Fruit fly (Drosophila melanogaster) whole organism, pupa: ENCODE measurements around the gene Obp73a.

Experiments used
- CG10348 ChIP-seq: fragments of 200-800 bp; sonication (Bioruptor generic); IDR thresholded peaks from 2 replicates; pipeline ENCODE4 v1.3.6; 2022; ENCODE audit warnings: missing biosample characterization, missing genetic modification characterization
- CG12605 ChIP-seq: fragments of 200-800 bp; sonication (Bioruptor generic); IDR thresholded peaks from 2 replicates; pipeline ENCODE4 v1.3.6; 2022; ENCODE audit warnings: missing biosample characterization, missing genetic modification characterization
- CG13204 ChIP-seq: fragments of 200-800 bp; sonication (Bioruptor generic); optimal IDR thresholded peaks from 2 replicates; lab custom pipeline; 2018; ENCODE audit warnings: missing biosample characterization, mild to moderate bottlenecking, missing genetic modification characterization, moderate library complexity
- CG14655 ChIP-seq: fragments of 200-800 bp; sonication (Bioruptor generic); optimal IDR thresholded peaks from 3 replicates; lab custom pipeline; 2017; ENCODE audit warnings: mild to moderate bottlenecking, missing biosample characterization, missing genetic modification reagents, missing genetic modification characterization
- CG15710 ChIP-seq: fragments of 200-800 bp; sonication (Bioruptor generic); optimal IDR thresholded peaks from 2 replicates; lab custom pipeline; 2018; ENCODE audit warnings: missing biosample characterization, mild to moderate bottlenecking, missing genetic modification characterization, moderate library complexity
- CG17806 ChIP-seq: fragments of 200-800 bp; sonication (Bioruptor generic); optimal IDR thresholded peaks from 2 replicates; lab custom pipeline; 2018; ENCODE audit warnings: missing biosample characterization, mild to moderate bottlenecking, missing genetic modification characterization, moderate library complexity
- CG32121 ChIP-seq: fragments of 200-800 bp; sonication (Bioruptor generic); IDR thresholded peaks from 2 replicates; pipeline ENCODE4 v1.3.6; 2022; ENCODE audit warnings: missing biosample characterization, missing genetic modification characterization
- CG34367 ChIP-seq: fragments of 200-800 bp; sonication (Bioruptor generic); optimal IDR thresholded peaks from 2 replicates; lab custom pipeline; 2018; ENCODE audit warnings: missing biosample characterization, mild to moderate bottlenecking, missing genetic modification characterization
- CG4496 ChIP-seq: fragments of 200-800 bp; sonication (Bioruptor generic); IDR thresholded peaks from 3 replicates; pipeline ENCODE4 v1.3.6; 2022; ENCODE audit warnings: missing biosample characterization, missing genetic modification characterization
- CG8159 ChIP-seq: fragments of 200-800 bp; sonication (Bioruptor generic); optimal IDR thresholded peaks from 3 replicates; lab custom pipeline; 2018; ENCODE audit warnings: missing biosample characterization, mild to moderate bottlenecking, missing genetic modification characterization, moderate library complexity
- CG8301 ChIP-seq: fragments of 200-800 bp; sonication (Bioruptor generic); optimal IDR thresholded peaks from 2 replicates; lab custom pipeline; 2018; ENCODE audit warnings: missing biosample characterization, mild to moderate bottlenecking, missing genetic modification characterization
- CG9948 ChIP-seq: fragments of 200-800 bp; sonication (Bioruptor generic); optimal IDR thresholded peaks from 2 replicates; lab custom pipeline; 2018; ENCODE audit warnings: missing biosample characterization, mild to moderate bottlenecking, missing genetic modification characterization, moderate library complexity
- D1 ChIP-seq: fragments of 200-800 bp; sonication (Bioruptor generic); optimal IDR thresholded peaks from 2 replicates; lab custom pipeline; 2018; ENCODE audit warnings: missing biosample characterization, mild to moderate bottlenecking, missing genetic modification characterization, moderate library complexity
- EcR ChIP-seq: fragments of 200-800 bp; sonication (Bioruptor generic); optimal IDR thresholded peaks from 3 replicates; lab custom pipeline; 2019; ENCODE audit warnings: missing biosample characterization, missing genetic modification characterization, mild to moderate bottlenecking, moderate library complexity, missing genetic modification reagents
- Ets98B ChIP-seq: fragments of 200-800 bp; sonication (Bioruptor generic); IDR thresholded peaks from 2 replicates; pipeline ENCODE4 v1.3.6; 2022; ENCODE audit warnings: missing biosample characterization, missing genetic modification characterization
- Pif1A ChIP-seq: fragments of 200-800 bp; sonication (Bioruptor generic); optimal IDR thresholded peaks from 3 replicates; lab custom pipeline; 2016; ENCODE audit warnings: missing biosample characterization, missing genetic modification characterization
- Pif1B ChIP-seq: fragments of 200-800 bp; sonication (Bioruptor generic); optimal IDR thresholded peaks from 3 replicates; lab custom pipeline; 2016; ENCODE audit warnings: missing biosample characterization, missing genetic modification characterization
- Snoo ChIP-seq: fragments of 200-800 bp; sonication (Bioruptor generic); optimal IDR thresholded peaks from 3 replicates; lab custom pipeline; 2017; ENCODE audit warnings: missing biosample characterization, mild to moderate bottlenecking, missing genetic modification characterization, inconsistent platforms
- fd96Ca ChIP-seq: fragments of 200-800 bp; sonication (Bioruptor generic); IDR thresholded peaks from 3 replicates; pipeline ENCODE4 v1.3.6; 2022; ENCODE audit warnings: missing biosample characterization, missing genetic modification characterization
- gl ChIP-seq: fragments of 200-800 bp; sonication (Bioruptor generic); optimal IDR thresholded peaks from 2 replicates; lab custom pipeline; 2018; ENCODE audit warnings: missing biosample characterization, mild to moderate bottlenecking, missing genetic modification characterization
- rn ChIP-seq: fragments of 200-800 bp; sonication (Bioruptor generic); IDR thresholded peaks from 2 replicates; pipeline ENCODE4 v1.3.6; 2022; ENCODE audit warnings: missing biosample characterization, missing genetic modification characterization

Obp73a gene

DNA sequence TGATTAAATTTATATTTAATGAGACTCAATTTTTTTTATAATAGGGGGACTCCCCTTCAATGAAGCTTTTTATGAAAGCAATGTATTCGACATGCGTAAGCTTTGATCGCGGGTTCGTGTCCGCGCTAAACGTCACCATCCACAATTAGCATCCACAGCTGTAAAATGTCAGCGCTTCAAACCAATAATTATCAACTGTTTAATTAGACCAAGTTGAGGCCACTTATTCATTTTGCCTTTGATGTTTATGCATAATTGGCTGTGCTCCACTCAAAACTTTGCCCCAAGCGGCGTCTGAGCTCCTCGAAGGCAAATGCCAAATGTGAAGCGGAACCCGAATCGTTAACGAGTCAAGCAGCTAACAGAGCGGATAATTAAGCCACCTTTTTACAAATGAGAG lies 41.4 kb downstream of the Obp73a start:
- TF ChIP-seq CG17806 (tag; lab: Kevin White, UChicago) (no peak), Snoo (tag; lab: Kevin White, UChicago) (no peak), Ets98B (GFP tag; lab: Robert Waterston, UW) (no peak; the same call in 1 of the 2 replicates), CG9948 (tag; lab: Kevin White, UChicago) (no peak), fd96Ca (GFP tag; lab: Robert Waterston, UW) (no peak), rn (no peak), CG4496 (GFP tag; lab: Robert Waterston, UW) (no peak), CG12605 (GFP tag; lab: Robert Waterston, UW) (no peak), Pif1B (GFP tag; lab: Kevin White, UChicago) (no peak), CG8301 (tag; lab: Kevin White, UChicago) (no peak), EcR (GFP tag; lab: Kevin White, UChicago) (no peak), Pif1A (GFP tag; lab: Kevin White, UChicago) (no peak), CG34367 (tag; lab: Kevin White, UChicago) (no peak), CG13204 (no peak), gl (tag; lab: Kevin White, UChicago) (no peak), D1 (tag; lab: Kevin White, UChicago) (no peak), CG15710 (tag; lab: Kevin White, UChicago) (no peak), CG8159 (no peak), CG14655 (GFP tag; lab: Kevin White, UChicago) (no peak)

DNA sequence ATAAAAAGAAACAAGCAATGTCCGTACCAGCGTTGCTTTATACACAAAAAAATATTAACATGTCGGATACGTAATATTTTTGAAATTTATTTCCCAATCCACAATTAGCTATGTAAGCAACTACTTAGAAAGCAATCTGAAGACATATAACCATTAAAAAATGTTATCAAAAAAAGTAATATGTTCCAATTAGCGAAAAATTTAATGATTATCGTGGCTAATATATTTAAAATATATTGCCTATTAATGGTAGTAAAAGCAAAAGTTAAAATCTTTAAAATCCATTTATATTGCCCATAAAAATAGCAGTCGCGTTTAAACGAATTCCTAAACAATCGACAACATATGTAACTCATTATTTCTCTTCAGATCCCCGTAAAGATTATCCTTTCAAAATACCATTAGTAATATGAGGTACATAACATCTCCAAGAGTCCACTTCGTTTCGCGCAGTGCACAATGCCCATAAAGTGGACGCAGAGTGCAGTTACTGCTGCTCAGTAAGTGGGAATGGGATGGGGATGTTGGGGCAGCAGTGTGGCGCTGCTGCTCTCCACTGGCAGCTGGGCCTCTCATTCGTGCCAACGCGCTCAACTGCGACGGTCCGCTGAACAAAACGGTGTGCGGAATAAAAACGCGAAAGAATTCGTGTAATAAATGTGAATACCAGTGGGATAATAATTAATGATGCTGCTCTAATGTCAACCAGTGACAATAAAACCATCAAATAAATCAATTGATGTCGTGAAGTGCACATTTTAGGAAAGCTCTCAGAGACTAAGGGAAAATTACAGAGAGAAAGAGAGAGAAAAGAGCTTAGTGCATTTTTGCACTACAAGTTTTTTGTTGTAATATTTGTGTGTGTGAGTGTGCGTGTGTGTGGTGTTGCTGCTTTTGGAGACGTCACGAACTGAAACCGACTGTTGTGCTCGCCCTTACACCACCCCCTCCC lies 42.2 kb downstream of the Obp73a start:
- peak; percentile 78 for TF ChIP-seq CG8301 (tag; lab: Kevin White, UChicago)
- peak; percentile 59 for TF ChIP-seq CG17806 (tag; lab: Kevin White, UChicago)
- TF ChIP-seq EcR (GFP tag; lab: Kevin White, UChicago), result peak; percentile 63
- TF ChIP-seq CG32121 (GFP tag; lab: Robert Waterston, UW), result peak; percentile 72
- peak; percentile 89 for TF ChIP-seq CG14655 (GFP tag; lab: Kevin White, UChicago)
- peak; percentile 64 for TF ChIP-seq Pif1A (GFP tag; lab: Kevin White, UChicago)
- TF ChIP-seq CG10348, result no peak
- peak; percentile 73 for TF ChIP-seq Snoo (tag; lab: Kevin White, UChicago)
- TF ChIP-seq CG34367 (tag; lab: Kevin White, UChicago), result peak; percentile 60
- TF ChIP-seq rn, result peak; percentile 57; the same call in 1 of the 2 replicates
- TF ChIP-seq Ets98B (GFP tag; lab: Robert Waterston, UW), result peak; percentile 82
- TF ChIP-seq CG8159, result peak; percentile 82
- peak; percentile 63 for TF ChIP-seq CG13204
- peak; percentile 38 for TF ChIP-seq gl (tag; lab: Kevin White, UChicago)
- peak; percentile 70 for TF ChIP-seq Pif1B (GFP tag; lab: Kevin White, UChicago)
- TF ChIP-seq CG9948 (tag; lab: Kevin White, UChicago), result peak; percentile 71
- peak; percentile 78 for TF ChIP-seq CG4496 (GFP tag; lab: Robert Waterston, UW)
- TF ChIP-seq fd96Ca (GFP tag; lab: Robert Waterston, UW), result peak; percentile 78
- no peak for TF ChIP-seq CG12605 (GFP tag; lab: Robert Waterston, UW)
- peak; percentile 77 for TF ChIP-seq CG15710 (tag; lab: Kevin White, UChicago)
- peak; percentile 48 for TF ChIP-seq D1 (tag; lab: Kevin White, UChicago)

DNA sequence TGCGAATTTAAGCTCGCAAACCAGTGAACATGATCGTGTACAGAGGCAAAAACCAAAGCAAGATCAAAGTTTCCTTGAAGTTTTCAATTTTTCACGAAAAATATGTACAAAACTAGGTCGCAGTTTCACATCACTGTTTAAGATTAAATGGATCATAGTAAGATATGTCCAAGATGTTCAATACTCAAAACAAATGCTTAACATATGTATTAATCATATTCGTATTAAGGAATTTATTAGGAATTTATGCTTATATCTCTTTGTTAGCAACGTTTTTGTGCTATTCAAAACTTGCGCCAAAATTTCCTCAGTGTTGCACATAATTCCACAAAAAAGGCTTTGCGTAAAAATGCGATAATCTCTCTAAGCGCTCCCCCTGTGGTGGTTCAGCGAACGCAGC lies 43.2 kb downstream of the Obp73a start:
- TF ChIP-seq CG34367 (tag; lab: Kevin White, UChicago), result no peak
- peak; percentile 31 for TF ChIP-seq CG8159
- TF ChIP-seq CG12605 (GFP tag; lab: Robert Waterston, UW), result no peak
- no peak for TF ChIP-seq CG32121 (GFP tag; lab: Robert Waterston, UW)
- TF ChIP-seq CG8301 (tag; lab: Kevin White, UChicago), result peak; percentile 27
- TF ChIP-seq fd96Ca (GFP tag; lab: Robert Waterston, UW), result no peak; the same call in 2 of the 3 replicates
- TF ChIP-seq Pif1B (GFP tag; lab: Kevin White, UChicago), result no peak
- 0 out of 2 replicates have a peak, but pooled peaks have one; percentile 35 for TF ChIP-seq Ets98B (GFP tag; lab: Robert Waterston, UW)
- peak; percentile 31 for TF ChIP-seq CG14655 (GFP tag; lab: Kevin White, UChicago)
- no peak for TF ChIP-seq gl (tag; lab: Kevin White, UChicago)
- TF ChIP-seq CG4496 (GFP tag; lab: Robert Waterston, UW), result no peak
- no peak for TF ChIP-seq CG17806 (tag; lab: Kevin White, UChicago)
- TF ChIP-seq CG15710 (tag; lab: Kevin White, UChicago), result peak; percentile 11
- TF ChIP-seq Snoo (tag; lab: Kevin White, UChicago), result no peak
- TF ChIP-seq, all 21 proteins: peak for 5

DNA sequence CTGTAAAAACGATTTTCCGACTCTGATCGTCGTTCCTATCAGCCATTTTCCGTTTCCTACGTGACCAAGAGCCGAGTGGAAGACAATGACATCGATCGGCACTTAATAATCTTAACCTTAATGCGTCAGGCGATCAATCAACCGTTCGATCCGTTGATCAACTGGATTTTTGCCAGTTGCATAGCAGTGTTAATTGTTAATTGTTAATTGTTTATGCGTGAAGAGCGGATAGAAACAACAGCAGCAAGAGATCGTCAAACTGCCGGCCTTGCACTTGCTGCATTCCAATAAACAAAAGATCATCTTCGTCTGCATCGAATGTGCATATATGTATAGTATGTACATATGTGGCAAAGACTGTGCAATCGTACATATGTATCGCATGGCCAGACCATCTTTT lies 44.4 kb downstream of the Obp73a start:
- peak; percentile 95 for TF ChIP-seq EcR (GFP tag; lab: Kevin White, UChicago)
- TF ChIP-seq CG15710 (tag; lab: Kevin White, UChicago), result no peak

DNA sequence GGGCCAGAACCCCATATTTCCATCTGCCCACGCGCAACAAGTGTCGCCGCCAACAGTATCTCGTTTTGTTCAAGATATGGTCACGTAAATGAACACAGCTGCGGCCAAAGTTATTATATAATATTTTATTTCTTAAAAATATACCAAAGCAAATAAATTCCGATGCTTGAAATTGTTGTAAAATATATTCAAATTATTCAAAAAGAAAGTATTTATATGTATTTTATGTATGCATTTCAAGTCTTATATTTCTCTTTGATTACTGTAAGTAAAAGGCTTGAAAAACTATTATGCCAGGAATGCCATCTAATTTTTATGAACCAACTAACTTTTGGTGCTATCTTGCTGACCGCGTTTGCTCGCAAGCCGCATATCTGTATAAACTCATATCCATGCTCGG lies 45.0 kb downstream of the Obp73a start:
- TF ChIP-seq CG12605 (GFP tag; lab: Robert Waterston, UW), result peak; percentile 64
- TF ChIP-seq CG32121 (GFP tag; lab: Robert Waterston, UW), result peak; percentile 59
- no peak for TF ChIP-seq CG10348
- TF ChIP-seq Ets98B (GFP tag; lab: Robert Waterston, UW), result peak; percentile 64
- no peak for TF ChIP-seq Pif1B (GFP tag; lab: Kevin White, UChicago)
- TF ChIP-seq Snoo (tag; lab: Kevin White, UChicago), result peak; percentile 80
- peak; percentile 89 for TF ChIP-seq CG8159
- peak; percentile 80 for TF ChIP-seq CG17806 (tag; lab: Kevin White, UChicago)
- TF ChIP-seq CG13204, result peak; percentile 78
- TF ChIP-seq rn, result no peak
- peak; percentile 72 for TF ChIP-seq CG34367 (tag; lab: Kevin White, UChicago)
- peak; percentile 74; the same call in 1 of the 3 replicates for TF ChIP-seq CG4496 (GFP tag; lab: Robert Waterston, UW)
- peak; percentile 29 for TF ChIP-seq EcR (GFP tag; lab: Kevin White, UChicago)
- peak; percentile 39 for TF ChIP-seq gl (tag; lab: Kevin White, UChicago)
- TF ChIP-seq CG8301 (tag; lab: Kevin White, UChicago), result peak; percentile 81
- TF ChIP-seq Pif1A (GFP tag; lab: Kevin White, UChicago), result no peak
- TF ChIP-seq CG14655 (GFP tag; lab: Kevin White, UChicago), result no peak
- no peak for TF ChIP-seq D1 (tag; lab: Kevin White, UChicago)
- no peak for TF ChIP-seq fd96Ca (GFP tag; lab: Robert Waterston, UW)
- TF ChIP-seq CG15710 (tag; lab: Kevin White, UChicago), result peak; percentile 89
- peak; percentile 78 for TF ChIP-seq CG9948 (tag; lab: Kevin White, UChicago)
- TF ChIP-seq, all 21 proteins: peak for 14
